Worm (Caenorhabditis elegans) whole organism, early embryonic: ENCODE results near the gene T14B4.9.

Experiments
- F13C5.2 ChIP-seq: sonication (generic microtip); optimal IDR thresholded peaks from 2 replicates; lab custom pipeline; 2017; ENCODE audit warnings: mild to moderate bottlenecking, missing genetic modification characterization, inconsistent platforms, missing compliant biosample characterization
- aly-1 ChIP-seq: sonication (generic microtip); optimal IDR thresholded peaks from 2 replicates; lab custom pipeline; 2016; ENCODE audit warnings: missing genetic modification characterization, missing compliant biosample characterization
- ama-1 ChIP-seq: fragments of 150-350 bp; optimal IDR thresholded peaks from 2 replicates; lab custom pipeline; 2014
- ceh-36 ChIP-seq: sonication (generic microtip); optimal IDR thresholded peaks from 2 replicates; lab custom pipeline; 2016; ENCODE audit warnings: missing genetic modification characterization, inconsistent platforms, missing compliant biosample characterization
- flt-1 ChIP-seq: fragments of 200-800 bp; sonication (Bioruptor generic); IDR thresholded peaks from 2 replicates; pipeline ENCODE4 v1.3.6; 2022; ENCODE audit warnings: missing genetic modification characterization, missing compliant biosample characterization
- hmg-4 ChIP-seq: fragments of 200-800 bp; sonication (Bioruptor generic); optimal IDR thresholded peaks from 2 replicates; lab custom pipeline; 2018; ENCODE audit warnings: mild to moderate bottlenecking, missing genetic modification characterization, missing compliant biosample characterization
- scrt-1 ChIP-seq: fragments of 200-800 bp; sonication (Bioruptor generic); IDR thresholded peaks from 2 replicates; pipeline ENCODE4 v1.3.6; 2022; ENCODE audit warnings: missing genetic modification characterization, missing compliant biosample characterization
- tbx-11 ChIP-seq: fragments of 200-800 bp; sonication (Bioruptor generic); IDR thresholded peaks from 2 replicates; pipeline ENCODE4 v1.3.6; 2022; ENCODE audit warnings: missing genetic modification characterization, missing compliant biosample characterization
- tbx-37 ChIP-seq: fragments of 200-800 bp; sonication (Bioruptor generic); conservative IDR thresholded peaks from 2 replicates; pipeline ENCODE4 v1.3.6; 2022; ENCODE audit warnings: missing genetic modification reagents, missing genetic modification characterization, missing compliant biosample characterization

ce11 chrII:6733718-6734117, at the start of gene T14B4.9:
- TF ChIP-seq tbx-37: no peak
- TF ChIP-seq flt-1: no peak
- TF ChIP-seq F13C5.2: no peak
- TF ChIP-seq tbx-11 (GFP tag; lab: Robert Waterston, UW): no peak
- no peak for TF ChIP-seq hmg-4 (GFP tag; lab: Kevin White, UChicago)
- TF ChIP-seq scrt-1: no peak
- no peak for TF ChIP-seq ama-1 (lab: Kevin White, UChicago)
- TF ChIP-seq aly-1: no peak
- no peak for TF ChIP-seq ceh-36 (tag; lab: Kevin White, UChicago)
